Worm (Caenorhabditis elegans) whole organism, late embryonic: ENCODE results near the gene flp-10.

Experiments
- F13H6.1 ChIP-seq: sonication (generic microtip); optimal IDR thresholded peaks from 2 replicates; lab custom pipeline; 2016; ENCODE audit warnings: missing genetic modification characterization, missing compliant biosample characterization
- K02D7.2 ChIP-seq: sonication (generic microtip); optimal IDR thresholded peaks from 2 replicates; lab custom pipeline; 2017; ENCODE audit warnings: mild to moderate bottlenecking, missing genetic modification characterization, missing compliant biosample characterization
- ahr-1 ChIP-seq: sonication (generic microtip); optimal IDR thresholded peaks from 2 replicates; lab custom pipeline; 2016; ENCODE audit warnings: missing genetic modification characterization, missing compliant biosample characterization
- ceh-14 ChIP-seq: sonication (generic microtip); optimal IDR thresholded peaks from 2 replicates; lab custom pipeline; 2016; ENCODE audit warnings: missing genotype, missing genetic modification characterization, missing compliant biosample characterization
- ceh-19 ChIP-seq: fragments of 200-800 bp; sonication (Bioruptor generic); optimal IDR thresholded peaks from 2 replicates; lab custom pipeline; 2018; ENCODE audit warnings: mild to moderate bottlenecking, missing genetic modification characterization, missing compliant biosample characterization
- ceh-24 ChIP-seq: sonication (generic microtip); optimal IDR thresholded peaks from 2 replicates; lab custom pipeline; 2016; ENCODE audit warnings: mild to moderate bottlenecking, missing genetic modification characterization, missing compliant biosample characterization
- ceh-30 ChIP-seq: fragments of 150-350 bp; optimal IDR thresholded peaks from 2 replicates; lab custom pipeline; 2014; ENCODE audit warnings: missing biosample characterization, missing genetic modification characterization
- ceh-31 ChIP-seq: sonication (generic microtip); optimal IDR thresholded peaks from 2 replicates; lab custom pipeline; 2016; ENCODE audit warnings: missing genetic modification characterization, missing compliant biosample characterization
- ceh-34 ChIP-seq: sonication (generic microtip); optimal IDR thresholded peaks from 2 replicates; lab custom pipeline; 2016; ENCODE audit warnings: mild to moderate bottlenecking, missing genetic modification characterization, missing compliant biosample characterization
- ceh-48 ChIP-seq: sonication (generic microtip); optimal IDR thresholded peaks from 2 replicates; lab custom pipeline; 2016; ENCODE audit warnings: missing genetic modification characterization, inconsistent platforms, missing compliant biosample characterization
- ceh-6 ChIP-seq: fragments of 200-800 bp; sonication (Bioruptor generic); optimal IDR thresholded peaks from 2 replicates; lab custom pipeline; 2018; ENCODE audit warnings: mild to moderate bottlenecking, missing genetic modification characterization, missing compliant biosample characterization
- ceh-9 ChIP-seq: sonication (generic microtip); optimal IDR thresholded peaks from 2 replicates; lab custom pipeline; 2016; ENCODE audit warnings: mild to moderate bottlenecking, missing genetic modification characterization, inconsistent platforms, missing compliant biosample characterization
- che-1 ChIP-seq: sonication (generic microtip); optimal IDR thresholded peaks from 2 replicates; lab custom pipeline; 2016; ENCODE audit warnings: mild to moderate bottlenecking, missing genetic modification characterization, missing compliant biosample characterization
- dmd-4 ChIP-seq: sonication (generic microtip); optimal IDR thresholded peaks from 2 replicates; lab custom pipeline; 2016; ENCODE audit warnings: borderline replicate concordance, missing genetic modification characterization, missing compliant biosample characterization
- dve-1 ChIP-seq: sonication (generic microtip); optimal IDR thresholded peaks from 2 replicates; lab custom pipeline; 2017; ENCODE audit warnings: antibody characterized with exemption, mild to moderate bottlenecking, missing genetic modification characterization, missing compliant biosample characterization
- fkh-10 ChIP-seq: fragments of 150-350 bp; optimal IDR thresholded peaks from 2 replicates; lab custom pipeline; 2014; ENCODE audit warnings: missing biosample characterization, missing genetic modification reagents, missing genetic modification characterization
- fkh-6 ChIP-seq: sonication (generic microtip); optimal IDR thresholded peaks from 2 replicates; lab custom pipeline; 2016; ENCODE audit warnings: missing genetic modification characterization, missing compliant biosample characterization
- gmeb-2 ChIP-seq: sonication (generic microtip); optimal IDR thresholded peaks from 2 replicates; lab custom pipeline; 2016; ENCODE audit warnings: missing genetic modification characterization, inconsistent platforms, missing compliant biosample characterization
- hlh-30 ChIP-seq: sonication (generic microtip); optimal IDR thresholded peaks from 2 replicates; lab custom pipeline; 2017; ENCODE audit warnings: antibody characterized with exemption, missing genetic modification characterization, missing compliant biosample characterization; ENCODE audit not compliant: insufficient read depth
- hlh-6 ChIP-seq: sonication (generic microtip); optimal IDR thresholded peaks from 2 replicates; lab custom pipeline; 2016; ENCODE audit warnings: missing genotype, missing genetic modification characterization, missing compliant biosample characterization
- lim-6 ChIP-seq: sonication (generic microtip); optimal IDR thresholded peaks from 2 replicates; lab custom pipeline; 2016; ENCODE audit warnings: missing genetic modification characterization, missing compliant biosample characterization
- madf-2 ChIP-seq: sonication (generic microtip); optimal IDR thresholded peaks from 2 replicates; lab custom pipeline; 2017; ENCODE audit warnings: missing genetic modification characterization, missing compliant biosample characterization
- mec-3 ChIP-seq: sonication (generic microtip); optimal IDR thresholded peaks from 2 replicates; lab custom pipeline; 2016; ENCODE audit warnings: borderline replicate concordance, missing genetic modification characterization, missing compliant biosample characterization
- nhr-11 ChIP-seq: fragments of 150-350 bp; optimal IDR thresholded peaks from 2 replicates; lab custom pipeline; 2014; ENCODE audit warnings: missing biosample characterization, missing genetic modification characterization
- nhr-232 ChIP-seq: sonication (generic microtip); optimal IDR thresholded peaks from 2 replicates; lab custom pipeline; 2016; ENCODE audit warnings: missing genetic modification characterization, missing compliant biosample characterization
- npax-4 ChIP-seq: sonication (generic microtip); optimal IDR thresholded peaks from 2 replicates; lab custom pipeline; 2016; ENCODE audit warnings: missing genetic modification characterization, missing compliant biosample characterization
- odd-2 ChIP-seq: sonication (generic microtip); optimal IDR thresholded peaks from 2 replicates; lab custom pipeline; 2017; ENCODE audit warnings: antibody characterized with exemption, mild to moderate bottlenecking, missing genetic modification characterization, missing compliant biosample characterization
- pag-3 ChIP-seq: sonication (generic microtip); optimal IDR thresholded peaks from 2 replicates; lab custom pipeline; 2016; ENCODE audit warnings: missing compliant biosample characterization, missing genetic modification characterization, borderline replicate concordance
- pax-1 ChIP-seq: fragments of 150-350 bp; optimal IDR thresholded peaks from 2 replicates; lab custom pipeline; 2014; ENCODE audit warnings: missing biosample characterization, missing genetic modification characterization
- pha-2 ChIP-seq: sonication (generic microtip); optimal IDR thresholded peaks from 2 replicates; lab custom pipeline; 2017; ENCODE audit warnings: mild to moderate bottlenecking, missing genetic modification characterization, missing compliant biosample characterization
- pros-1 ChIP-seq: fragments of 150-350 bp; optimal IDR thresholded peaks from 2 replicates; lab custom pipeline; 2014; ENCODE audit warnings: missing biosample characterization, missing genetic modification reagents, missing genetic modification characterization
- ref-2 ChIP-seq: sonication (generic microtip); optimal IDR thresholded peaks from 2 replicates; lab custom pipeline; 2016; ENCODE audit warnings: missing genetic modification characterization, missing compliant biosample characterization
- rnt-1 ChIP-seq: sonication (generic microtip); optimal IDR thresholded peaks from 2 replicates; lab custom pipeline; 2016; ENCODE audit warnings: missing genetic modification characterization, missing compliant biosample characterization
- sox-2 ChIP-seq: fragments of 200-800 bp; sonication (Bioruptor generic); IDR thresholded peaks from 2 replicates; pipeline ENCODE4 v1.3.6; 2022; ENCODE audit warnings: missing genetic modification reagents, missing genetic modification characterization, missing compliant biosample characterization
- syd-9 ChIP-seq: sonication (generic microtip); optimal IDR thresholded peaks from 2 replicates; lab custom pipeline; 2016; ENCODE audit warnings: mild to moderate bottlenecking, missing genetic modification characterization, moderate library complexity, missing compliant biosample characterization
- tbx-7 ChIP-seq: sonication (generic microtip); optimal IDR thresholded peaks from 2 replicates; lab custom pipeline; 2016; ENCODE audit warnings: missing genotype, missing genetic modification characterization, missing compliant biosample characterization
- ttx-3 ChIP-seq: sonication (generic microtip); optimal IDR thresholded peaks from 2 replicates; lab custom pipeline; 2016; ENCODE audit warnings: missing genetic modification reagents, missing genetic modification characterization, missing compliant biosample characterization
- unc-42 ChIP-seq: sonication (generic microtip); optimal IDR thresholded peaks from 2 replicates; lab custom pipeline; 2016; ENCODE audit warnings: missing genotype, missing genetic modification characterization, missing compliant biosample characterization
- unc-55 ChIP-seq: sonication (generic microtip); optimal IDR thresholded peaks from 2 replicates; lab custom pipeline; 2017; ENCODE audit warnings: missing biosample characterization, missing genetic modification reagents, missing genetic modification characterization
- zip-5 ChIP-seq: sonication (generic microtip); optimal IDR thresholded peaks from 2 replicates; lab custom pipeline; 2016; ENCODE audit warnings: missing genetic modification characterization, missing compliant biosample characterization

Gene flp-10

ce11 chrIV:7845585-7845984, 23.1 kb upstream of the flp-10 start (continued):
- TF ChIP-seq nhr-232 (tag; lab: Kevin White, UChicago) (no peak), ceh-6 (peak; percentile 55), ceh-19 (GFP tag; lab: Kevin White, UChicago) (peak; percentile 74), ceh-30 (tag; lab: Kevin White, UChicago) (peak; percentile 1), K02D7.2 (tag; lab: Kevin White, UChicago) (no peak), syd-9 (tag; lab: Kevin White, UChicago) (peak; percentile 39), fkh-6 (tag; lab: Kevin White, UChicago) (peak; percentile 34), ttx-3 (no peak), npax-4 (no peak), unc-42 (tag; lab: Kevin White, UChicago) (peak; percentile 33), ahr-1 (peak; percentile 1), gmeb-2 (tag; lab: Kevin White, UChicago) (no peak), lim-6 (tag; lab: Kevin White, UChicago) (peak; percentile 0), ceh-31 (tag; lab: Kevin White, UChicago) (peak; percentile 85), ceh-9 (tag; lab: Kevin White, UChicago) (no peak), ceh-34 (tag; lab: Kevin White, UChicago) (peak; percentile 77), ref-2 (peak; percentile 87), hlh-30 (tag; lab: Kevin White, UChicago) (peak; percentile 17), pag-3 (tag; lab: Kevin White, UChicago) (no peak), unc-55 (GFP tag; lab: Kevin White, UChicago) (peak; percentile 80), ceh-24 (tag; lab: Kevin White, UChicago) (no peak), tbx-7 (tag; lab: Kevin White, UChicago) (peak; percentile 36), che-1 (tag; lab: Kevin White, UChicago) (peak; percentile 58), dmd-4 (tag; lab: Kevin White, UChicago) (peak; percentile 78), nhr-11 (no peak), madf-2 (tag; lab: Kevin White, UChicago) (peak; percentile 25), fkh-10 (GFP tag; lab: Kevin White, UChicago) (no peak), pha-2 (tag; lab: Kevin White, UChicago) (no peak), zip-5 (tag; lab: Kevin White, UChicago) (peak; percentile 14), odd-2 (tag; lab: Kevin White, UChicago) (no peak), rnt-1 (peak; percentile 74), mec-3 (tag; lab: Kevin White, UChicago) (no peak)
- TF ChIP-seq, all 69 proteins: peak for 38

ce11 chrIV:7846386-7846785, 22.3 kb upstream of the flp-10 start, which contains the start of gene C06A6.2:
TSS of gene C06A6.2 (plus strand) at chrIV:7846622.
- TF ChIP-seq mec-3 (tag; lab: Kevin White, UChicago): no peak
- no peak for TF ChIP-seq ceh-24 (tag; lab: Kevin White, UChicago)
- TF ChIP-seq unc-42 (tag; lab: Kevin White, UChicago): no peak
- TF ChIP-seq pax-1 (tag; lab: Kevin White, UChicago): no peak
- TF ChIP-seq F13H6.1: no peak
- no peak for TF ChIP-seq odd-2 (tag; lab: Kevin White, UChicago)
- no peak for TF ChIP-seq dve-1 (tag; lab: Kevin White, UChicago)
- TF ChIP-seq ceh-48 (tag; lab: Kevin White, UChicago): no peak
- no peak for TF ChIP-seq tbx-7 (tag; lab: Kevin White, UChicago)
- no peak for TF ChIP-seq pros-1 (tag; lab: Kevin White, UChicago)
- no peak for TF ChIP-seq sox-2

- no peak for TF ChIP-seq ceh-14 (tag; lab: Kevin White, UChicago)
- no peak for TF ChIP-seq ref-2
- no peak for TF ChIP-seq pros-1 (tag; lab: Kevin White, UChicago)
- TF ChIP-seq hlh-6 (tag; lab: Kevin White, UChicago): no peak
Measured at ce11 chrIV:7849235-7849634, 19.5 kb upstream of the flp-10 start.
